Fruit fly (Drosophila melanogaster) whole organism, prepupa: ENCODE data around the gene Cpr100A.
A peak's percentile ranks its signal among the peaks of the same experiment; 100 is the strongest.

Source experiments
- CG3919 ChIP-seq: fragments of 200-800 bp; sonication (Bioruptor generic); optimal IDR thresholded peaks from 3 replicates; lab custom pipeline; 2016; ENCODE audit warnings: missing biosample characterization, missing genetic modification characterization
- CG6163 ChIP-seq: fragments of 200-800 bp; sonication (Bioruptor generic); IDR thresholded peaks from 3 replicates; pipeline ENCODE4 v1.3.6; 2022; ENCODE audit warnings: missing biosample characterization, missing genetic modification characterization
- CG6808 ChIP-seq: fragments of 200-800 bp; sonication (Bioruptor generic); optimal IDR thresholded peaks from 3 replicates; lab custom pipeline; 2017; ENCODE audit warnings: missing biosample characterization, missing genetic modification characterization, mild to moderate bottlenecking, moderate library complexity, missing genetic modification reagents
- CG6854 ChIP-seq: fragments of 200-800 bp; sonication (Bioruptor generic); optimal IDR thresholded peaks from 2 replicates; lab custom pipeline; 2017; ENCODE audit warnings: missing biosample characterization, mild to moderate bottlenecking, missing genetic modification characterization
- CG7368 ChIP-seq: fragments of 200-800 bp; sonication (Bioruptor generic); optimal IDR thresholded peaks from 3 replicates; lab custom pipeline; 2016; ENCODE audit warnings: missing biosample characterization, missing genetic modification characterization
- CG9139 ChIP-seq: fragments of 200-800 bp; sonication (Bioruptor generic); optimal IDR thresholded peaks from 3 replicates; lab custom pipeline; 2017; ENCODE audit warnings: missing biosample characterization, mild to moderate bottlenecking, missing genetic modification characterization
- Eip93F ChIP-seq: fragments of 200-800 bp; sonication (Bioruptor generic); optimal IDR thresholded peaks from 2 replicates; lab custom pipeline; 2016; ENCODE audit warnings: missing biosample characterization, mild to moderate bottlenecking, missing genetic modification characterization
- Ets21C ChIP-seq: fragments of 200-800 bp; sonication (Bioruptor generic); optimal IDR thresholded peaks from 3 replicates; lab custom pipeline; 2016; ENCODE audit warnings: missing biosample characterization, missing genetic modification characterization
- Hr4 ChIP-seq: fragments of 200-800 bp; sonication (Bioruptor generic); optimal IDR thresholded peaks from 3 replicates; lab custom pipeline; 2016; ENCODE audit warnings: missing biosample characterization, missing genetic modification characterization
- Sox14 ChIP-seq: fragments of 200-800 bp; sonication (Bioruptor generic); optimal IDR thresholded peaks from 3 replicates; lab custom pipeline; 2016; ENCODE audit warnings: missing biosample characterization, missing genetic modification characterization
- Sox15 ChIP-seq: fragments of 200-800 bp; sonication (Bioruptor generic); optimal IDR thresholded peaks from 3 replicates; lab custom pipeline; 2016; ENCODE audit warnings: missing biosample characterization, missing genetic modification characterization
- dsx ChIP-seq: fragments of 200-800 bp; optimal IDR thresholded peaks from 3 replicates; lab custom pipeline; 2019; ENCODE audit warnings: missing biosample characterization, mild to moderate bottlenecking, missing genetic modification characterization, moderate library complexity; ENCODE audit not compliant: poor library complexity, severe bottlenecking
- esn ChIP-seq: fragments of 200-800 bp; sonication (Bioruptor generic); optimal IDR thresholded peaks from 2 replicates; lab custom pipeline; 2016; ENCODE audit warnings: missing biosample characterization, mild to moderate bottlenecking, missing genetic modification characterization, moderate library complexity
- fkh ChIP-seq: fragments of 200-800 bp; sonication (Bioruptor generic); optimal IDR thresholded peaks from 3 replicates; lab custom pipeline; 2017; ENCODE audit warnings: missing biosample characterization, mild to moderate bottlenecking, missing genetic modification characterization, moderate library complexity
- net ChIP-seq: fragments of 200-800 bp; sonication (Bioruptor generic); optimal IDR thresholded peaks from 3 replicates; lab custom pipeline; 2016; ENCODE audit warnings: missing biosample characterization, missing genetic modification characterization

Cpr100A gene

DNA sequence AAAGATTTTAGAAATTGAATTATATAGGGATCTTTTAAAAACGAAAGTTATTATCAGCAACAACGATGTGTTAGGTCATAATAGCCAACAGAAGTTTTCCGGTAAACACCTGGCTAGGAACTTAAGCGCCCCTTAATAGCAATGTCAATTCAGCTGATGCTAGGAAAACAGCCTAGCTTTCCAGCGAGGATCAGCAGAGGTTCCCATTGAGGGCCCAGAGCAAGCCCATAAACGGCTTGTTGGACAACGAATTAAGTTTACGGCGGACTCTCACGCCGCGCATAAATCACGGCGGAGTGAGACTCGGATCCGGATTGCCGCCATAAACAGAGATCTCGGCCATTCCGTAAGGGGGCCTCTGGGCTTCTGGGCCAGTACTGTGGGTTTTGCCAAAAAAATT is 46.4 kb downstream of the Cpr100A start:
- TF ChIP-seq Sox15 (GFP tag; lab: Kevin White, UChicago): no peak
- TF ChIP-seq Hr4: no peak
- 0 out of 3 replicates have a peak, but pooled peaks have one; percentile 13 for TF ChIP-seq CG6163 (GFP tag; lab: Robert Waterston, UW)

DNA sequence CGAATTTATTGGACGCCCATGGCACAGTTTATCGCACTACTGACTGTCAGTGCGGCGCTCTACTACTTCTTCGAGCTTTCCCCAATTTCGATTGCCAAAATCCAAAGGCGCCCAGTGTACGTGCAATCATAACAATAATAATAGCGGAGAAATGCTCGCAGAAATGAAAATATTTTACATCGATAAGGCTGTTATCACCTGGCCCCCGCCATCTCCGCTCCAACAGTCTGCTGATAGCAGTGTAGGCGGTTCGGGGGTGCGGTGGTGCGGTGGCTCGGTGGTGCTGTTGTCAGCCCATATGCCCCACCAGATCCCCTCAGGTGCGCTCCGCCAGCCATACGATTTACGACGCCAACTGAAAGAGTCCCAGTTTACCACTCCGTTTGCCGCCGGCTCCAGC is 47.9 kb downstream of the Cpr100A start:
- TF ChIP-seq Sox15 (GFP tag; lab: Kevin White, UChicago) (no peak), fkh (GFP tag; lab: Kevin White, UChicago) (peak; percentile 77), dsx (GFP tag; lab: Kevin White, UChicago) (no peak), CG6163 (GFP tag; lab: Robert Waterston, UW) (0 out of 3 replicates have a peak, but pooled peaks have one; percentile 30), CG9139 (GFP tag; lab: Kevin White, UChicago) (no peak), Sox14 (no peak), CG3919 (GFP tag; lab: Kevin White, UChicago) (no peak), net (GFP tag; lab: Kevin White, UChicago) (no peak)

DNA sequence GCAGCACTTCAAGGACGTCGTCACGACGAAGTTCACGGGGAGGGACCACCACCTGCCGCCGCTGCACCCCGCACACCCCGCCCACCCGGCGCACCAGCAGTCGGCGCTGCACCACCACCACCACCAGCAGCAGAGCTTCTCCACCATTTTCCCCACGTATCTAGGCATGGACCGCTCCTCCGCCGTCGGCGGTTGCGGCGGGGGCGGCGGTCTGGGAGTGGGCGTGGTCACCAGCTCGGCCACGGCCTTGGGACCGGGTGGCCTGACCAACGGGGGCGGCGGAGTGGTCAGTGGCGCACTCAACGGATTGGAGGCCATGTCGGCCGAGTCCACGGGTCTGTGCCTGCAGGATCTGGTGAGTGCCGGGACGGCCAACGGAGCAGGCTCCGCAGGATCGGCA is 48.7 kb downstream of the Cpr100A start:
- TF ChIP-seq Hr4 (no peak), CG3919 (GFP tag; lab: Kevin White, UChicago) (no peak), Eip93F (GFP tag; lab: Kevin White, UChicago) (no peak), CG6854 (no peak), CG6808 (GFP tag; lab: Kevin White, UChicago) (no peak), esn (GFP tag; lab: Kevin White, UChicago) (no peak), CG7368 (GFP tag; lab: Kevin White, UChicago) (no peak), Ets21C (no peak)
